Fruit fly (Drosophila melanogaster) whole organism, embryonic: Measurements from ENCODE around the gene beta4GalNAcTB.

Experiments
- Atf3 ChIP-seq: fragments of 200-800 bp; sonication (Bioruptor generic); optimal IDR thresholded peaks from 3 replicates; lab custom pipeline; 2016; ENCODE audit warnings: missing biosample characterization, missing genetic modification characterization
- CG10209 ChIP-seq: fragments of 200-800 bp; sonication (Bioruptor generic); optimal IDR thresholded peaks from 3 replicates; lab custom pipeline; 2017; ENCODE audit warnings: missing biosample characterization, mild to moderate bottlenecking, missing genetic modification characterization, missing genetic modification reagents
- CG12769 ChIP-seq: fragments of 200-800 bp; sonication (Bioruptor generic); optimal IDR thresholded peaks from 2 replicates; lab custom pipeline; 2019; ENCODE audit warnings: missing biosample characterization, mild to moderate bottlenecking, missing genetic modification characterization, moderate library complexity
- CG15479 ChIP-seq: fragments of 200-800 bp; sonication (Bioruptor generic); optimal IDR thresholded peaks from 3 replicates; lab custom pipeline; 2019; ENCODE audit warnings: missing biosample characterization, mild to moderate bottlenecking, missing genetic modification characterization, moderate library complexity
- CG15514 ChIP-seq: fragments of 200-800 bp; sonication (Bioruptor generic); optimal IDR thresholded peaks from 3 replicates; lab custom pipeline; 2017; ENCODE audit warnings: missing biosample characterization, missing genetic modification characterization, mild to moderate bottlenecking, moderate library complexity, missing genetic modification reagents
- CG16813 ChIP-seq: fragments of 200-800 bp; sonication (Bioruptor generic); IDR thresholded peaks from 3 replicates; pipeline ENCODE4 v1.3.6; 2022; ENCODE audit warnings: missing biosample characterization, missing genetic modification characterization; ENCODE audit not compliant: partially characterized antibody
- CG16815 ChIP-seq: fragments of 200-800 bp; sonication (Bioruptor generic); optimal IDR thresholded peaks from 3 replicates; lab custom pipeline; 2017; ENCODE audit warnings: missing biosample characterization, mild to moderate bottlenecking, missing genetic modification characterization
- CG17186 ChIP-seq: fragments of 200-800 bp; sonication (Bioruptor generic); optimal IDR thresholded peaks from 3 replicates; lab custom pipeline; 2017; ENCODE audit warnings: missing biosample characterization, missing genetic modification reagents, missing genetic modification characterization
- CG17328 ChIP-seq: fragments of 200-800 bp; sonication (Bioruptor generic); IDR thresholded peaks from 2 replicates; pipeline ENCODE4 v1.3.6; 2022; ENCODE audit warnings: missing biosample characterization, missing genetic modification characterization
- CG17361 ChIP-seq: fragments of 200-800 bp; sonication (Bioruptor generic); IDR thresholded peaks from 3 replicates; pipeline ENCODE4 v1.3.6; 2022; ENCODE audit warnings: missing biosample characterization, missing genetic modification characterization
- CG17802 ChIP-seq: fragments of 200-800 bp; sonication (Bioruptor generic); optimal IDR thresholded peaks from 2 replicates; lab custom pipeline; 2018; ENCODE audit warnings: missing biosample characterization, mild to moderate bottlenecking, missing genetic modification characterization, moderate library complexity
- CG2202 ChIP-seq: fragments of 200-800 bp; sonication (Bioruptor generic); optimal IDR thresholded peaks from 2 replicates; lab custom pipeline; 2018; ENCODE audit warnings: missing biosample characterization, mild to moderate bottlenecking, missing genetic modification characterization
- CG2889 ChIP-seq: fragments of 200-800 bp; sonication (Bioruptor generic); IDR thresholded peaks from 3 replicates; pipeline ENCODE4 v1.3.6; 2022; ENCODE audit warnings: missing biosample characterization, missing genetic modification characterization
- CG30403 ChIP-seq: fragments of 200-800 bp; sonication (Bioruptor generic); optimal IDR thresholded peaks from 3 replicates; lab custom pipeline; 2016; ENCODE audit warnings: missing biosample characterization, missing genetic modification characterization
- CG31441 ChIP-seq: fragments of 200-800 bp; sonication (Bioruptor generic); IDR thresholded peaks from 2 replicates; pipeline ENCODE4 v1.3.6; 2022; ENCODE audit warnings: missing biosample characterization, missing genetic modification characterization
- CG33557 ChIP-seq: fragments of 200-800 bp; sonication (Bioruptor generic); optimal IDR thresholded peaks from 2 replicates; lab custom pipeline; 2019; ENCODE audit warnings: missing biosample characterization, mild to moderate bottlenecking, missing genetic modification characterization, moderate library complexity
- CG3407 ChIP-seq: fragments of 200-800 bp; sonication (Bioruptor generic); optimal IDR thresholded peaks from 2 replicates; lab custom pipeline; 2018; ENCODE audit warnings: missing biosample characterization, mild to moderate bottlenecking, missing genetic modification characterization
- CG5180 ChIP-seq: fragments of 200-800 bp; sonication (Bioruptor generic); optimal IDR thresholded peaks from 3 replicates; lab custom pipeline; 2017; ENCODE audit warnings: missing biosample characterization, missing genetic modification characterization, mild to moderate bottlenecking, moderate library complexity, missing genetic modification reagents
- CG8089 ChIP-seq: fragments of 200-800 bp; sonication (Bioruptor generic); optimal IDR thresholded peaks from 3 replicates; lab custom pipeline; 2016; ENCODE audit warnings: missing biosample characterization, missing genetic modification characterization
- Dbx ChIP-seq: fragments of 200-800 bp; sonication (Bioruptor generic); IDR thresholded peaks from 3 replicates; pipeline ENCODE4 v1.3.6; 2022; ENCODE audit warnings: missing biosample characterization, missing genetic modification characterization
- Eip74EF ChIP-seq, 2 experiments: fragments of 200-800 bp in 1 of 2; fragments of >200 bp in 1 of 2; sonication (Bioruptor generic) in 1 of 2; optimal IDR thresholded peaks; 2 replicates each; lab custom pipeline; 2017 to 2019; ENCODE audit warnings: missing biosample characterization in 2 of 2, missing genetic modification characterization in 2 of 2, mild to moderate bottlenecking in 1 of 2, moderate library complexity in 1 of 2
- Gsc ChIP-seq: fragments of 200-800 bp; sonication (Bioruptor generic); IDR thresholded peaks from 2 replicates; pipeline ENCODE4 v1.3.6; 2022; ENCODE audit warnings: missing biosample characterization, missing genetic modification characterization
- HmgZ ChIP-seq: fragments of 200-800 bp; sonication (Bioruptor generic); optimal IDR thresholded peaks from 2 replicates; lab custom pipeline; 2018; ENCODE audit warnings: missing biosample characterization, mild to moderate bottlenecking, missing genetic modification characterization
- Lhr ChIP-seq: fragments of 200-800 bp; sonication (Bioruptor generic); optimal IDR thresholded peaks from 3 replicates; lab custom pipeline; 2017; ENCODE audit warnings: mild to moderate bottlenecking, missing biosample characterization, missing genetic modification reagents, missing genetic modification characterization
- MBD-R2 ChIP-seq: fragments of 200-800 bp; sonication (Bioruptor generic); IDR thresholded peaks from 2 replicates; pipeline ENCODE4 v1.3.6; 2022; ENCODE audit warnings: missing biosample characterization, missing genetic modification characterization
- Nf-YC ChIP-seq: fragments of 200-800 bp; optimal IDR thresholded peaks from 3 replicates; lab custom pipeline; 2019; ENCODE audit warnings: missing biosample characterization, mild to moderate bottlenecking, missing genetic modification characterization, moderate library complexity
- Pdp1 ChIP-seq, 2 experiments: fragments of 200-800 bp; sonication (Bioruptor generic); optimal IDR thresholded peaks; 3 replicates each; lab custom pipeline; 2016; ENCODE audit warnings: missing biosample characterization in 2 of 2, missing genetic modification characterization in 2 of 2, mild to moderate bottlenecking in 1 of 2, moderate library complexity in 1 of 2
- Rx ChIP-seq: fragments of 200-800 bp; sonication (Bioruptor generic); IDR thresholded peaks from 2 replicates; pipeline ENCODE4 v1.3.6; 2022; ENCODE audit warnings: missing biosample characterization, missing genetic modification characterization
- Sry-δ ChIP-seq: fragments of 200-800 bp; sonication (Bioruptor generic); optimal IDR thresholded peaks from 2 replicates; lab custom pipeline; 2016; ENCODE audit warnings: missing biosample characterization, missing genetic modification characterization
- Taf1 ChIP-seq: fragments of 200-800 bp; sonication (Bioruptor generic); IDR thresholded peaks from 2 replicates; pipeline ENCODE4 v1.3.6; 2022; ENCODE audit warnings: missing biosample characterization, missing genetic modification characterization
- amos ChIP-seq: fragments of 200-800 bp; sonication (Bioruptor generic); IDR thresholded peaks from 2 replicates; pipeline ENCODE4 v1.3.6; 2022; ENCODE audit warnings: missing biosample characterization, missing genetic modification characterization; ENCODE audit not compliant: partially characterized antibody
- ato ChIP-seq: fragments of 200-800 bp; sonication (Bioruptor generic); IDR thresholded peaks from 2 replicates; pipeline ENCODE4 v1.3.6; 2022; ENCODE audit warnings: missing biosample characterization, missing genetic modification characterization; ENCODE audit not compliant: partially characterized antibody
- btn ChIP-seq: fragments of 200-800 bp; sonication (Bioruptor generic); optimal IDR thresholded peaks from 2 replicates; lab custom pipeline; 2016; ENCODE audit warnings: missing biosample characterization, missing genetic modification characterization
- chm ChIP-seq: fragments of 200-800 bp; sonication (Bioruptor generic); IDR thresholded peaks from 2 replicates; pipeline ENCODE4 v1.3.6; 2022; ENCODE audit warnings: missing biosample characterization, missing genetic modification characterization
- fd3F ChIP-seq: fragments of 200-800 bp; sonication (Bioruptor generic); optimal IDR thresholded peaks from 2 replicates; lab custom pipeline; 2018; ENCODE audit warnings: missing biosample characterization, mild to moderate bottlenecking, missing genetic modification characterization, moderate library complexity
- gem ChIP-seq: fragments of 200-800 bp; sonication (Bioruptor generic); optimal IDR thresholded peaks from 2 replicates; lab custom pipeline; 2019; ENCODE audit warnings: missing biosample characterization, mild to moderate bottlenecking, missing genetic modification characterization, moderate library complexity
- grn ChIP-seq: fragments of 200-800 bp; sonication (Bioruptor generic); optimal IDR thresholded peaks from 3 replicates; lab custom pipeline; 2017; ENCODE audit warnings: missing biosample characterization, missing genetic modification characterization
- lab ChIP-seq: fragments of 200-800 bp; sonication (Bioruptor generic); optimal IDR thresholded peaks from 3 replicates; lab custom pipeline; 2017; ENCODE audit warnings: missing biosample characterization, missing genetic modification characterization, mild to moderate bottlenecking, moderate library complexity, missing genetic modification reagents
- pho ChIP-seq: fragments of 200-800 bp; sonication (Bioruptor generic); optimal IDR thresholded peaks from 2 replicates; lab custom pipeline; 2016; ENCODE audit warnings: missing biosample characterization, missing genetic modification characterization
- pzg ChIP-seq: fragments of 200-800 bp; sonication (Bioruptor generic); optimal IDR thresholded peaks from 3 replicates; lab custom pipeline; 2018; ENCODE audit warnings: missing biosample characterization, mild to moderate bottlenecking, missing genetic modification characterization, moderate library complexity
- repo ChIP-seq: fragments of 200-800 bp; sonication (Bioruptor generic); optimal IDR thresholded peaks from 2 replicates; lab custom pipeline; 2016; ENCODE audit warnings: missing biosample characterization, missing genetic modification characterization
- scrt ChIP-seq: fragments of 200-800 bp; sonication (Bioruptor generic); optimal IDR thresholded peaks from 2 replicates; lab custom pipeline; 2018; ENCODE audit warnings: missing biosample characterization, mild to moderate bottlenecking, missing genetic modification characterization, moderate library complexity
- sens-2 ChIP-seq: fragments of 200-800 bp; sonication (Bioruptor generic); IDR thresholded peaks from 2 replicates; pipeline ENCODE4 v1.3.6; 2022; ENCODE audit warnings: missing biosample characterization, missing genetic modification characterization
- so ChIP-seq: fragments of 200-800 bp; sonication (Bioruptor generic); IDR thresholded peaks from 3 replicates; pipeline ENCODE4 v1.3.6; 2022; ENCODE audit warnings: missing biosample characterization, missing genetic modification characterization
- stwl ChIP-seq: fragments of 200-800 bp; sonication (Bioruptor generic); optimal IDR thresholded peaks from 3 replicates; lab custom pipeline; 2018; ENCODE audit warnings: missing biosample characterization, mild to moderate bottlenecking, missing genetic modification characterization, moderate library complexity
- ttk ChIP-seq: fragments of 200-800 bp; sonication (Bioruptor generic); IDR thresholded peaks from 2 replicates; pipeline ENCODE4 v2.1.2; 2022; ENCODE audit warnings: missing biosample characterization, missing genetic modification characterization
- wdn ChIP-seq: fragments of 200-800 bp; sonication (Bioruptor generic); IDR thresholded peaks from 2 replicates; pipeline ENCODE4 v1.3.6; 2022; ENCODE audit warnings: missing biosample characterization, missing genetic modification characterization
- wek ChIP-seq: fragments of 200-800 bp; sonication (Bioruptor generic); optimal IDR thresholded peaks from 3 replicates; lab custom pipeline; 2018; ENCODE audit warnings: missing biosample characterization, mild to moderate bottlenecking, missing genetic modification characterization, moderate library complexity
- yki ChIP-seq: fragments of >200 bp; optimal IDR thresholded peaks from 3 replicates; lab custom pipeline; 2018

Gene beta4GalNAcTB

DNA sequence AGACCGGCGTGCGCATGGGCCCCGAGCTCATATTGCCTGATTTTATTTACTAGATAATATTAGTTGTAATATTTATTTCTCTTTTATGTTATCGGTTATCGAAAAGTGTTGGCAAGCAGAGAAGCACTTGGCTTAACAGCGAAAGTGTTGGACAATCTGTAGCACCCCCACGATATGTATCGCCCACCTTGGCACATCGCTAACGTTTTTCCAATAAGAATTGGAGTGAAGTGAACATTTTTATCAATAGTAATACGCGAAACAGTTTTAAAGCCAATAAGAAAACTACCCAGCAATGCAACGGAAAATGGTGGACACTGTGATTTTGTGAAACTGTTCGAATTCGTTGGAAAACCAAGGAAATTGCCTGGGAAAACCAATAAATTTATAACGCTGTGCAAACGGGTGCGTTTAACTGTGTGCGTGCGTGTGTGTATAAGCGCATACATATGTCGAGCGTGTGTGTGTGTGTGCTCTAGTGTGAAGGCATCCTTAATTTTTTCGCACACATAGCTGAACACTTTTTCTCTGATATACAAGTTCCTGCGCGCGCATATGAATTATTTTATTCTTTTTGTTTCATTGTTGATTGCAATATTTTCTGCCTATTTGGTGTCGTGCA, 5.3 kb upstream of the beta4GalNAcTB start, which contains the start of the genes Slu7 and Pkc98E (continued):
- peak; percentile 14; the same call in 2 of the 3 replicates for TF ChIP-seq CG17361 (GFP tag; lab: Robert Waterston, UW)
- TF ChIP-seq CG10209 = peak; percentile 38
- no peak for TF ChIP-seq Rx (GFP tag; lab: Robert Waterston, UW)
- TF ChIP-seq CG15479 (GFP tag; lab: Kevin White, UChicago) = peak; percentile 67
- TF ChIP-seq MBD-R2 = peak; percentile 87
- peak; percentile 52; the same call in 1 of the 2 replicates for TF ChIP-seq wdn
- TF ChIP-seq sens-2 (GFP tag; lab: Robert Waterston, UW) = no peak
- peak; percentile 10; the same call in 1 of the 2 replicates for TF ChIP-seq CG31441 (GFP tag; lab: Robert Waterston, UW)
- peak; percentile 94 for TF ChIP-seq Sry-δ (GFP tag; lab: Kevin White, UChicago)
- no peak for TF ChIP-seq CG3407 (GFP tag; lab: Kevin White, UChicago)
- peak; percentile 53; the same call in 1 of the 3 replicates for TF ChIP-seq CG2889
- TF ChIP-seq Dbx = peak; percentile 84
- TF ChIP-seq gem (tag; lab: Kevin White, UChicago) = peak; percentile 18
- TF ChIP-seq ttk (GFP tag; lab: Robert Waterston, UW) = peak; percentile 43; the same call in 1 of the 2 replicates
- TF ChIP-seq btn = peak; percentile 15
- peak; percentile 47 for TF ChIP-seq CG8089 (GFP tag; lab: Kevin White, UChicago)
- TF ChIP-seq CG2202 (tag; lab: Kevin White, UChicago) = peak; percentile 5
- no peak for TF ChIP-seq CG17186
- no peak for TF ChIP-seq Gsc (GFP tag; lab: Robert Waterston, UW)
- TF ChIP-seq grn (GFP tag; lab: Kevin White, UChicago) = peak; percentile 44
- no peak for TF ChIP-seq wek (GFP tag; lab: Kevin White, UChicago)
- peak; percentile 30 for TF ChIP-seq CG16815 (GFP tag; lab: Kevin White, UChicago)
- no peak for TF ChIP-seq so (GFP tag; lab: Robert Waterston, UW)
- peak; percentile 77 for TF ChIP-seq lab
- TF ChIP-seq Taf1 (GFP tag; lab: Robert Waterston, UW) = no peak
- peak; percentile 96 for TF ChIP-seq stwl (tag; lab: Kevin White, UChicago)
- peak; percentile 22; the same call in 1 of the 2 replicates for TF ChIP-seq chm
- TF ChIP-seq fd3F (GFP tag; lab: Kevin White, UChicago) = peak; percentile 28
- peak; percentile 19 for TF ChIP-seq scrt (GFP tag; lab: Kevin White, UChicago)
- TF ChIP-seq pzg (GFP tag; lab: Kevin White, UChicago) = peak; percentile 91
- TF ChIP-seq CG17328 (GFP tag; lab: Robert Waterston, UW) = peak; percentile 58
- TF ChIP-seq pho (GFP tag; lab: Kevin White, UChicago) = peak; percentile 68
- no peak for TF ChIP-seq yki (lab: Kevin White, UChicago)
- TF ChIP-seq CG17802 (tag; lab: Kevin White, UChicago) = peak; percentile 13
- TF ChIP-seq Eip74EF (GFP tag; optimal IDR thresholded peaks at IDR 0.05; lab: Kevin White, UChicago) = no peak
- no peak for TF ChIP-seq Nf-YC (tag; lab: Kevin White, UChicago)
- peak; percentile 91 for TF ChIP-seq CG16813
- no peak for TF ChIP-seq CG12769 (tag; lab: Kevin White, UChicago)
- peak; percentile 21 for TF ChIP-seq CG33557 (GFP tag; lab: Kevin White, UChicago)
- TF ChIP-seq repo (GFP tag; lab: Kevin White, UChicago) = peak; percentile 37
- TF ChIP-seq amos (GFP tag; lab: Robert Waterston, UW) = peak; percentile 94
- TF ChIP-seq CG15514 (GFP tag; lab: Kevin White, UChicago) = peak; percentile 72
- peak; percentile 57 to 60 for TF ChIP-seq Pdp1 (GFP tag; optimal IDR thresholded peaks at IDR 0.05; lab: Kevin White, UChicago)
- TF ChIP-seq Lhr (GFP tag; lab: Kevin White, UChicago) = peak; percentile 47
- peak; percentile 66 for TF ChIP-seq CG30403 (GFP tag; lab: Kevin White, UChicago)
- peak; percentile 73 for TF ChIP-seq HmgZ (tag; lab: Kevin White, UChicago)
- TF ChIP-seq Atf3 (GFP tag; lab: Kevin White, UChicago) = no peak
- no peak for TF ChIP-seq CG5180 (GFP tag; lab: Kevin White, UChicago)
- peak; percentile 82 for TF ChIP-seq ato
